Worm (Caenorhabditis elegans): Measurements from ENCODE around the gene C23H3.2.

- TF ChIP-seq nhr-41 (GFP tag; IDR thresholded peaks at IDR 0.05) (no peak), pqm-1 (tag; optimal IDR thresholded peaks at IDR 0.05) (no peak), ceh-62 (tag; optimal IDR thresholded peaks at IDR 0.05) (no peak), ZK546.5 (tag; optimal IDR thresholded peaks at IDR 0.05) (no peak), nhr-77 (tag; optimal IDR thresholded peaks at IDR 0.05) (no peak), jun-1 (tag; optimal IDR thresholded peaks at IDR 0.05) (no peak), ces-1 (GFP tag; optimal IDR thresholded peaks at IDR 0.05) (no peak)
These were observed 31.5 kb upstream of the C23H3.2 start for ce11 chrII:29578-29977.
